Worm (Caenorhabditis elegans): ENCODE data around the gene tag-322.

DNA sequence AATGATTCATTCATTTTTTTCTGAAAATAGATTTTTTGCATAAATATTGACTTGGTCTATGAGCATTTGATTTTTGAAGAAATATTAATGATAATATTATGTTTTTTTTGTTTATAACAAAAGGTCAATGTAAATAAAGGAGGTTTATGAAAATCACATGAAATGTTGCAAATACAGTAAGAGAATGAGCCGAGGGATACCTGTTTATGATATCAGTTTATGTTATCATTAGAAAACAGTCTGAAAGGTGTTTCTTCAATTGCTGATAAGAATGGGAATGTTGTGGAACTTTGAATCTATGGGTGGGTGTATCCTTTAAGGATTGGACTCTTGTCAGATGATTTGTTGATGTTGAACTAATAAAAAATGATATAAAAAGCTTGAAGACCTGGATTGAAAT, 51.2 kb downstream of the tag-322 start:
- TF ChIP-seq lin-39 (tag; optimal IDR thresholded peaks at IDR 0.05): no peak
- no peak for TF ChIP-seq lsy-2 (tag; optimal IDR thresholded peaks at IDR 0.05)
- TF ChIP-seq egl-27 (tag; optimal IDR thresholded peaks at IDR 0.05): no peak
- no peak for TF ChIP-seq nhr-77 (tag; optimal IDR thresholded peaks at IDR 0.05)
- no peak for TF ChIP-seq sox-4 (tag; optimal IDR thresholded peaks at IDR 0.05)
- TF ChIP-seq nhr-90 (tag; optimal IDR thresholded peaks at IDR 0.05; ENCODE audit: poor library complexity): no peak
- no peak for TF ChIP-seq nhr-28 (tag; optimal IDR thresholded peaks at IDR 0.05)
- TF ChIP-seq ces-1 (GFP tag; optimal IDR thresholded peaks at IDR 0.05): no peak
